Worm (Caenorhabditis elegans) whole organism, mixed stage, embryonic: Measurements from ENCODE around the gene T13A10.2.

Experiments used
- bed-3 ChIP-seq: fragments of 200-800 bp; sonication (Bioruptor generic); optimal IDR thresholded peaks from 3 replicates; lab custom pipeline; 2018; ENCODE audit warnings: mild to moderate bottlenecking, missing genetic modification characterization, moderate library complexity, missing compliant biosample characterization
- ceh-39 ChIP-seq: fragments of 150-350 bp; optimal IDR thresholded peaks from 2 replicates; lab custom pipeline; 2014; ENCODE audit warnings: missing biosample characterization, missing genetic modification characterization
- ceh-43 ChIP-seq: fragments of 200-800 bp; sonication (Bioruptor generic); optimal IDR thresholded peaks from 2 replicates; lab custom pipeline; 2018; ENCODE audit warnings: mild to moderate bottlenecking, missing genetic modification characterization, moderate library complexity, missing compliant biosample characterization
- ceh-83 ChIP-seq: fragments of 200-800 bp; sonication (Bioruptor generic); optimal IDR thresholded peaks from 2 replicates; lab custom pipeline; 2018; ENCODE audit warnings: mild to moderate bottlenecking, missing genetic modification characterization, missing compliant biosample characterization
- ces-1 ChIP-seq: fragments of 150-350 bp; optimal IDR thresholded peaks from 2 replicates; lab custom pipeline; 2014; ENCODE audit warnings: missing biosample characterization, missing genetic modification reagents, missing genetic modification characterization
- cnd-1 ChIP-seq: fragments of 200-800 bp; sonication (Bioruptor generic); optimal IDR thresholded peaks from 2 replicates; lab custom pipeline; 2018; ENCODE audit warnings: mild to moderate bottlenecking, missing genetic modification characterization, missing compliant biosample characterization
- drap-1 ChIP-seq: fragments of 200-800 bp; sonication (Bioruptor generic); optimal IDR thresholded peaks from 3 replicates; lab custom pipeline; 2018; ENCODE audit warnings: mild to moderate bottlenecking, missing genetic modification characterization, missing compliant biosample characterization
- elt-1 ChIP-seq: sonication (generic microtip); optimal IDR thresholded peaks from 2 replicates; lab custom pipeline; 2017; ENCODE audit warnings: missing genetic modification characterization, mild to moderate bottlenecking, missing compliant biosample characterization, antibody characterized with exemption, moderate library complexity, borderline replicate concordance; ENCODE audit not compliant: insufficient read depth
- elt-3 ChIP-seq: fragments of 150-350 bp; optimal IDR thresholded peaks from 2 replicates; lab custom pipeline; 2014; ENCODE audit warnings: missing biosample characterization, missing genetic modification characterization
- flh-1 ChIP-seq: fragments of 200-800 bp; sonication (Bioruptor generic); optimal IDR thresholded peaks from 2 replicates; lab custom pipeline; 2018; ENCODE audit warnings: mild to moderate bottlenecking, missing genetic modification characterization, moderate library complexity, missing compliant biosample characterization
- ham-2 ChIP-seq: fragments of 200-800 bp; sonication (Bioruptor generic); optimal IDR thresholded peaks from 2 replicates; lab custom pipeline; 2018; ENCODE audit warnings: mild to moderate bottlenecking, missing genetic modification characterization, missing compliant biosample characterization
- hlh-1 ChIP-seq: fragments of 150-350 bp; optimal IDR thresholded peaks from 2 replicates; lab custom pipeline; 2014; ENCODE audit warnings: missing biosample characterization, missing genetic modification reagents, missing genetic modification characterization
- lin-13 ChIP-seq: fragments of 150-350 bp; optimal IDR thresholded peaks from 2 replicates; lab custom pipeline; 2014; ENCODE audit warnings: missing biosample characterization, missing genetic modification characterization
- lin-32 ChIP-seq: fragments of 200-800 bp; sonication (Bioruptor generic); optimal IDR thresholded peaks from 2 replicates; lab custom pipeline; 2018; ENCODE audit warnings: mild to moderate bottlenecking, missing genetic modification characterization, missing compliant biosample characterization
- lsy-2 ChIP-seq: fragments of 150-350 bp; optimal IDR thresholded peaks from 2 replicates; lab custom pipeline; 2014; ENCODE audit warnings: missing biosample characterization, missing genetic modification characterization
- mab-5 ChIP-seq: fragments of 150-350 bp; optimal IDR thresholded peaks from 2 replicates; lab custom pipeline; 2014; ENCODE audit warnings: missing biosample characterization, missing genetic modification characterization
- mep-1 ChIP-seq: fragments of 150-350 bp; optimal IDR thresholded peaks from 2 replicates; lab custom pipeline; 2017; ENCODE audit warnings: missing biosample characterization, missing genetic modification reagents, missing genetic modification characterization, inconsistent platforms
- nhr-12 ChIP-seq: fragments of 150-350 bp; optimal IDR thresholded peaks from 2 replicates; lab custom pipeline; 2014; ENCODE audit warnings: missing biosample characterization, missing genetic modification characterization
- nhr-237 ChIP-seq: fragments of 150-350 bp; optimal IDR thresholded peaks from 2 replicates; lab custom pipeline; 2014; ENCODE audit warnings: missing biosample characterization, missing genetic modification characterization
- nhr-28 ChIP-seq: fragments of 150-350 bp; optimal IDR thresholded peaks from 2 replicates; lab custom pipeline; 2014; ENCODE audit warnings: missing biosample characterization, missing genetic modification characterization
- nhr-76 ChIP-seq: sonication (generic microtip); optimal IDR thresholded peaks from 2 replicates; lab custom pipeline; 2017; ENCODE audit warnings: missing biosample characterization, missing genetic modification characterization
- snpc-4 ChIP-seq: fragments of 150-350 bp; optimal IDR thresholded peaks from 2 replicates; lab custom pipeline; 2014; ENCODE audit warnings: missing biosample characterization, missing genetic modification characterization
- sptf-1 ChIP-seq: sonication (generic microtip); optimal IDR thresholded peaks from 2 replicates; lab custom pipeline; 2017; ENCODE audit warnings: mild to moderate bottlenecking, missing genetic modification characterization, moderate library complexity, missing compliant biosample characterization
- tbx-8 ChIP-seq: fragments of 200-800 bp; sonication (Bioruptor generic); optimal IDR thresholded peaks from 2 replicates; lab custom pipeline; 2018; ENCODE audit warnings: mild to moderate bottlenecking, missing genetic modification characterization, moderate library complexity, missing compliant biosample characterization
- unc-120 ChIP-seq: sonication (generic microtip); optimal IDR thresholded peaks from 2 replicates; lab custom pipeline; 2017; ENCODE audit warnings: missing genetic modification characterization, missing compliant biosample characterization; ENCODE audit not compliant: poor library complexity, severe bottlenecking
- unc-39 ChIP-seq: fragments of 150-350 bp; optimal IDR thresholded peaks from 2 replicates; lab custom pipeline; 2014; ENCODE audit warnings: missing biosample characterization, missing genetic modification characterization
- unc-62 ChIP-seq: fragments of 150-350 bp; optimal IDR thresholded peaks from 2 replicates; lab custom pipeline; 2014; ENCODE audit warnings: missing biosample characterization, missing genetic modification reagents, missing genetic modification characterization
- ztf-11 ChIP-seq: fragments of 150-350 bp; optimal IDR thresholded peaks from 2 replicates; lab custom pipeline; 2014; ENCODE audit warnings: missing biosample characterization, missing genetic modification characterization

T13A10.2 gene

DNA sequence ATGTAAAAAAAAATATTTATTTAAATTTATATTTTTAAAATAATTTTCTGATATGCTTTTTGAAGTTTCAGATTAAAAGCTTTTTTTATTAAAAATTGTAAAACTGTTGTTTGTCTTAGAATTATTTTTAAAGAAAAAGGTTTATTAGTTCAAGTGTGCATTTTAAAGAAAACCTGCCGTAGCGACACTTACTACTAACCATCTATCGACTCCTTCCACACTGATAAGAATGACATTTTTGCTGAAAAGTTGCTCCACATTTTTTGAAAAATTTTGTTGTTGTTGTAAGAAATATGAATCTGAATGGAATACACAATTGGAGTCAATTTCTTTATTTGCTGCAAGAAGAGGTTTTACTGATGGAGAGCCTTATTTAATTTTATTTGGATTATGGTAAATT, 25.1 kb upstream of the T13A10.2 start, which contains the start of gene C49A9.1:
Gene C49A9.1, plus strand, starts transcription at position 217 of the 400 bp plus-strand sequence.
- TF ChIP-seq mep-1 (tag; lab: Kevin White, UChicago): no peak
- TF ChIP-seq, all 35 proteins: peak for 0

DNA sequence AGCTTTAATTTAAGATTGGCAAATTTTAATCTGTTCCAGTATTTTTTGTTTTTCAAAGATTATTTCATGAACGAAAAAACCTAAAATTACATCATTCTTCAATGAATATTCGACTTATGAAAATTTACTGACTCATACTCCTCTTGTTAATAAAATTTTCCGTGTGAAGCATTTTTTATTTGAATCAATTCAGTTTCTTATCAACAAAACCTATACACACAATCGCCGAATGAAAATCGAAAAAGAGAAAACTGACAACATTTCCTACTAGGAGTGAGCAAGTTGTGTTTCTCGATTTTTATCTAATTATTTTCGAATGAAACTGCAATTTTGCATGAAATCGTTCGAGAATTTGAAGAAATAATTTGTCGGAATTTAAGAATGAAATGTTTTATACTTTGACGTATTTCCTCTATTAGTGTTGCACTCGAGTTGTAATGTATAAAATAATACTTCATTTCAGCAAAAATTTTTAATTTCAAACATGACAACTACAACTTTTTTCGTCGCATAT, 22.5 kb upstream of the T13A10.2 start, which contains the start of gene F58F9.4:
Gene F58F9.4, plus strand, starts transcription at position 464 of the 514 bp plus-strand sequence.
- TF ChIP-seq ceh-39 (tag; lab: Kevin White, UChicago): no peak
- TF ChIP-seq elt-1 (tag; lab: Kevin White, UChicago): no peak
- no peak for TF ChIP-seq lsy-2 (tag; lab: Kevin White, UChicago)
- no peak for TF ChIP-seq ceh-83 (GFP tag; lab: Kevin White, UChicago)
- TF ChIP-seq bed-3: no peak
- TF ChIP-seq hlh-1 (tag; lab: Kevin White, UChicago): no peak
- TF ChIP-seq mep-1 (tag; lab: Kevin White, UChicago): no peak
- no peak for TF ChIP-seq tbx-8 (GFP tag; lab: Kevin White, UChicago)
- TF ChIP-seq unc-62 (GFP tag; lab: Kevin White, UChicago): no peak
- TF ChIP-seq lin-13: no peak
- no peak for TF ChIP-seq nhr-12 (tag; lab: Kevin White, UChicago)
- no peak for TF ChIP-seq ceh-43 (GFP tag; lab: Kevin White, UChicago)
- no peak for TF ChIP-seq snpc-4
- no peak for TF ChIP-seq sptf-1 (tag; lab: Kevin White, UChicago)
- no peak for TF ChIP-seq drap-1 (GFP tag; lab: Kevin White, UChicago)

DNA sequence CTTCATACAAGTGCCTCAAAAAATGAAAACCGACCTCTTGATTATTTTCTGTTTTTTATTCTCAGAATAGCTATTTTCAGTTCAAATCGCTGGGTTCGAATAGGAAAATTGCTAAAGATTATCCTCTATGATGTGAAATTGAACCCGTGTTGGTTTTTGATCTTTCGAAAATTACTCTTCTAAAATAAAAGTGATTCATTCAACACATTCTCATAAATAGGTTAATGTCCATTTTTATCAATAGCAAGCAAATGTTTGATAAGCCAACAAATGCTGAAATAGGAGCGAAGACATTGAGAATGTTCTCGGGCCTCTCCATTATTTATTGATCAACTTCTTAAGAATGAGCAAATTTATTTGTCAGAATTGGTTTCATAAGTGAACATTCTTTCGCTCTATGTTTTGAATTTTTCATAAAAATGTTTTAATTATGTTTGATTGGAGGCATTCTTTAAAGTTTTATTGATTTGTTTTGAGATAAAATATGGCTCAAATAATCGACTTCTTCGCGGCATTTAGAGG, 20.3 kb upstream of the T13A10.2 start, which contains the start of gene F58F9.3:
Gene F58F9.3, plus strand, starts transcription at position 472 of the 522 bp plus-strand sequence.
- no peak for TF ChIP-seq lin-32 (GFP tag; lab: Kevin White, UChicago)
- TF ChIP-seq cnd-1 (tag; lab: Kevin White, UChicago): no peak
- TF ChIP-seq unc-39 (tag; lab: Kevin White, UChicago): no peak
- TF ChIP-seq lin-13: no peak
- TF ChIP-seq nhr-76 (tag; lab: Kevin White, UChicago): no peak
- TF ChIP-seq mab-5 (tag; lab: Kevin White, UChicago): no peak
- TF ChIP-seq ceh-39 (tag; lab: Kevin White, UChicago): no peak

DNA sequence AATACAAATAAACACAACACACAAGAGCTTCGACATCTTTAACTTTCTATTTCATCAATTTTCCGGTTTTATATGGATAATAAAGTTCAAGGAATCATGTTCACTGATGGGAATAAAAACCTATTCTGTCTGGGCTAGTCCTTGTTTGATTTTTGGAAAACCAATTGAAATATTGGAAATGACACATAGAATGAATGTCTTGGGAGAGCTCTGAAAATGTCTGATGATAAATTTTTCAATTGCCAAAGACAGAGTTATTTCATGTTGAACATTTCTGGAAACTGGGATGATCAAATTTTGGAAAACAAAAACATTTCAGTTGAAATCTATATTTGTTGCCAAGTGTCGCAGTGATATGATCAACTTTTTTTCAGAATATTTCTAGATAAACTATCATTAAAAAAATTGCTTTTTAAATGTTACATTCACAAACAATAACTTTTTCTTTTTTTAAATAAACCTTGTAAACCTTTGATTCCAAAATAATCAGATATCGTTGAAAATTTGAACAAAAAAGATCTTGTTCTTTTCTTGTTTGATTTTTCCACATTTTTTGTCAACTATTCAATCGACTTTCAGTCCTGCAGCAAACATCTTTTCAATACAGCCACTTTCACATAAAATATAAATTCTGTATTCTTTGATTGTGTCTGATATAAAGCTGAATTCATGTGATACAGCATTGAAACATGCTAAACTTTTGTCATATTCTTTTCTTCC, 15.4 kb upstream of the T13A10.2 start, which contains the start of the genes F58F9.6 and F58F9.8:
Gene F58F9.6, minus strand, starts transcription at position 101 of the 720 bp plus-strand sequence.
Gene F58F9.8, plus strand, starts transcription at position 670 of the 720 bp plus-strand sequence.
- TF ChIP-seq ceh-43 (GFP tag; lab: Kevin White, UChicago) (no peak), lin-32 (GFP tag; lab: Kevin White, UChicago) (no peak), nhr-28 (no peak), snpc-4 (no peak), mab-5 (tag; lab: Kevin White, UChicago) (no peak), elt-3 (tag; lab: Kevin White, UChicago) (no peak), drap-1 (GFP tag; lab: Kevin White, UChicago) (no peak), nhr-237 (no peak), ces-1 (GFP tag; lab: Kevin White, UChicago) (no peak), ztf-11 (tag; lab: Kevin White, UChicago) (no peak), flh-1 (no peak)

DNA sequence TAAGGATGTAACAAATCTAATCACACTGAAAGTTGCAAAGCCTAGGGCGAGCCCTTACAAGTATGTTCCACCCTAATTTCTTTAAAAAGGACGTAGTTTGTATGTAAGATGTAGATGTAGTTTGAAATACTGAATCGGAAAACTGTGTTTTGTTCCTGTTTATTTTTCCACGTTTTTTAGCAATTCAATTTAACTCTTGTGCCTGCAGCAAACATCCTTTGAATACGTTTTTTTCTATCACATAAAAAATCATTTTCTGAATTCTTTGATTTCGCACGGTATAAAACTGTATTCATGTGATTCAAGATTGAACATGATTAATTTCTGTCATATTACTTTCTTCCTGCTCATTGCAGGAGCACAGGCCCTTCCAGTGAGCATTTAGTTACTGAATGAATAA, 13.1 kb upstream of the T13A10.2 start, which contains the start of gene F58F9.9:
Gene F58F9.9, plus strand, starts transcription at position 301 of the 400 bp plus-strand sequence.
- TF ChIP-seq ceh-83 (GFP tag; lab: Kevin White, UChicago): no peak
- TF ChIP-seq tbx-8 (GFP tag; lab: Kevin White, UChicago): no peak
- no peak for TF ChIP-seq nhr-237
- TF ChIP-seq lin-32 (GFP tag; lab: Kevin White, UChicago): no peak
- TF ChIP-seq lin-13: no peak
- TF ChIP-seq snpc-4: no peak
- TF ChIP-seq nhr-76 (tag; lab: Kevin White, UChicago): no peak
- no peak for TF ChIP-seq unc-39 (tag; lab: Kevin White, UChicago)
- TF ChIP-seq unc-120 (tag; lab: Kevin White, UChicago): no peak
- TF ChIP-seq ham-2: no peak
- TF ChIP-seq nhr-12 (tag; lab: Kevin White, UChicago): no peak
- no peak for TF ChIP-seq cnd-1 (tag; lab: Kevin White, UChicago)
